Worm (Caenorhabditis elegans): Measurements from ENCODE around the gene F18A1.7.
A peak's percentile ranks its signal among the peaks of the same experiment; 100 is the strongest.

The F18A1.7 gene

ce11 chrII:7698406-7698805 is 34.9 kb upstream of the F18A1.7 start, which contains the start of gene B0495.5:
Gene B0495.5 (minus strand): TSS chrII:7698506.
- no peak for TF ChIP-seq unc-62 (GFP tag; optimal IDR thresholded peaks at IDR 0.05)
- TF ChIP-seq snu-23 (GFP tag; optimal IDR thresholded peaks at IDR 0.05): no peak
- TF ChIP-seq C04F5.9 (tag; optimal IDR thresholded peaks at IDR 0.05): no peak
- TF ChIP-seq ets-5 (GFP tag; IDR thresholded peaks at IDR 0.05): no peak
- TF ChIP-seq zip-4 (GFP tag; optimal IDR thresholded peaks at IDR 0.05): no peak
- TF ChIP-seq grh-1 (GFP tag; IDR thresholded peaks at IDR 0.05): no peak

ce11 chrII:7697156-7697555 is 33.6 kb upstream of the F18A1.7 start:
- no peak for TF ChIP-seq nhr-84 (tag; optimal IDR thresholded peaks at IDR 0.05)
- no peak for TF ChIP-seq snu-23 (GFP tag; optimal IDR thresholded peaks at IDR 0.05)
- TF ChIP-seq nhr-11 (tag; optimal IDR thresholded peaks at IDR 0.05): no peak
- TF ChIP-seq efl-1 (optimal IDR thresholded peaks at IDR 0.05): no peak
- no peak for TF ChIP-seq efl-1 (GFP tag; optimal IDR thresholded peaks at IDR 0.05 in 1 of 2)
- no peak for TF ChIP-seq lin-39 (tag; optimal IDR thresholded peaks at IDR 0.05)

ce11 chrII:7695636-7696035 is 32.1 kb upstream of the F18A1.7 start:
- TF ChIP-seq nhr-20 (tag; optimal IDR thresholded peaks at IDR 0.05) (peak; percentile 24), zag-1 (tag; optimal IDR thresholded peaks at IDR 0.05) (no peak), elt-2 (tag; optimal IDR thresholded peaks at IDR 0.05) (peak; percentile 95), grh-1 (GFP tag; IDR thresholded peaks at IDR 0.05) (no peak), lin-35 (GFP tag; optimal IDR thresholded peaks at IDR 0.05) (peak in 1 of 2 experiments; percentile 24), nhr-90 (tag; optimal IDR thresholded peaks at IDR 0.05; ENCODE audit: poor library complexity) (peak; percentile 20), dpl-1 (GFP tag; optimal IDR thresholded peaks at IDR 0.05) (no peak), lin-14 (GFP tag; optimal IDR thresholded peaks at IDR 0.05) (peak; percentile 33), tlp-1 (tag; optimal IDR thresholded peaks at IDR 0.05) (peak; percentile 36)

- TF ChIP-seq nhr-19 (GFP tag; conservative IDR thresholded peaks at IDR 0.05) (no peak), ztf-11 (tag; optimal IDR thresholded peaks at IDR 0.05) (no peak), sup-37 (GFP tag; optimal IDR thresholded peaks at IDR 0.05) (no peak), C16A3.4 (tag; optimal IDR thresholded peaks at IDR 0.05) (no peak), skn-1 (tag; optimal IDR thresholded peaks at IDR 0.05) (no peak), sox-4 (tag; optimal IDR thresholded peaks at IDR 0.05) (no peak), elt-2 (tag; optimal IDR thresholded peaks at IDR 0.05) (peak; percentile 56), nhr-28 (tag; optimal IDR thresholded peaks at IDR 0.05) (no peak)
Observed at ce11 chrII:7694745-7695144, 31.2 kb upstream of the F18A1.7 start.

ce11 chrII:7693929-7694328 is 30.4 kb upstream of the F18A1.7 start, which contains the start of gene nhx-2:
Gene nhx-2 (minus strand): TSS chrII:7693957.
- TF ChIP-seq elt-2 (tag; optimal IDR thresholded peaks at IDR 0.05): peak; percentile 65
- TF ChIP-seq unc-130 (tag; optimal IDR thresholded peaks at IDR 0.05): no peak
- no peak for TF ChIP-seq ets-5 (GFP tag; IDR thresholded peaks at IDR 0.05)

- TF ChIP-seq ztf-11 (tag; optimal IDR thresholded peaks at IDR 0.05): no peak
- TF ChIP-seq snpc-4 (tag; optimal IDR thresholded peaks at IDR 0.05): no peak
- no peak for TF ChIP-seq dsc-1 (tag; optimal IDR thresholded peaks at IDR 0.05)
- no peak for TF ChIP-seq nhr-28 (tag; optimal IDR thresholded peaks at IDR 0.05)
- no peak for TF ChIP-seq grh-1 (GFP tag; IDR thresholded peaks at IDR 0.05)
- no peak for TF ChIP-seq unc-30 (tag; optimal IDR thresholded peaks at IDR 0.05)
- no peak for TF ChIP-seq C04F5.9 (tag; optimal IDR thresholded peaks at IDR 0.05)
- TF ChIP-seq jun-1 (tag; optimal IDR thresholded peaks at IDR 0.05): no peak
- TF ChIP-seq irx-1 (tag; optimal IDR thresholded peaks at IDR 0.05): no peak
- TF ChIP-seq lin-39 (tag; optimal IDR thresholded peaks at IDR 0.05): no peak
- no peak for TF ChIP-seq vab-15 (tag; optimal IDR thresholded peaks at IDR 0.05)
- TF ChIP-seq sox-4 (tag; optimal IDR thresholded peaks at IDR 0.05): no peak
- no peak for TF ChIP-seq fkh-10 (GFP tag; optimal IDR thresholded peaks at IDR 0.05)
- TF ChIP-seq swsn-7 (tag; optimal IDR thresholded peaks at IDR 0.05): no peak
- no peak for TF ChIP-seq hlh-17 (GFP tag; optimal IDR thresholded peaks at IDR 0.05; ENCODE audit: borderline replicate concordance)
- TF ChIP-seq ceh-8 (GFP tag; optimal IDR thresholded peaks at IDR 0.05): no peak
Observed at ce11 chrII:7690384-7690783, 26.8 kb upstream of the F18A1.7 start, which contains the start of gene pid-1. Gene pid-1 (minus strand): TSS chrII:7690556.

Data from whole organism, L1 larva.